Worm (Caenorhabditis elegans) whole organism, L4/young adult: ENCODE results near the gene srg-30.

Experiments used
- W03F9.2 ChIP-seq: fragments of 150-350 bp; optimal IDR thresholded peaks from 2 replicates; lab custom pipeline; 2014; ENCODE audit warnings: missing biosample characterization, missing genetic modification characterization
- dao-5 ChIP-seq: sonication (generic microtip); optimal IDR thresholded peaks from 2 replicates; lab custom pipeline; 2016; ENCODE audit warnings: missing genotype, missing genetic modification characterization, moderate library complexity, missing compliant biosample characterization
- him-1 ChIP-seq: sonication (generic microtip); optimal IDR thresholded peaks from 2 replicates; lab custom pipeline; 2016; ENCODE audit warnings: missing genotype, missing genetic modification reagents, missing genetic modification characterization, missing compliant biosample characterization

ce11 chrV:6736877-6737276 is 18.7 kb upstream of the srg-30 start:
- TF ChIP-seq him-1, result no peak
- TF ChIP-seq dao-5 (tag; lab: Kevin White, UChicago), result no peak
- no peak for TF ChIP-seq W03F9.2 (tag; lab: Kevin White, UChicago)
